Worm (Caenorhabditis elegans) whole organism, early embryonic: Measurements from ENCODE around the gene tmem-231.
"Not testable (repeated sequence)": the region's sequence is repeated elsewhere in the genome, so short reads cannot be mapped to it uniquely, and the experiment has no call there.

ENCODE experiments used
- B0310.2 ChIP-seq: sonication (generic microtip); optimal IDR thresholded peaks from 2 replicates; lab custom pipeline; 2016; ENCODE audit warnings: mild to moderate bottlenecking, missing genetic modification characterization, missing compliant biosample characterization
- F13C5.2 ChIP-seq: sonication (generic microtip); optimal IDR thresholded peaks from 2 replicates; lab custom pipeline; 2017; ENCODE audit warnings: mild to moderate bottlenecking, missing genetic modification characterization, inconsistent platforms, missing compliant biosample characterization
- aly-1 ChIP-seq: sonication (generic microtip); optimal IDR thresholded peaks from 2 replicates; lab custom pipeline; 2016; ENCODE audit warnings: missing genetic modification characterization, missing compliant biosample characterization
- ama-1 ChIP-seq: fragments of 150-350 bp; optimal IDR thresholded peaks from 2 replicates; lab custom pipeline; 2014
- ceh-13 ChIP-seq: fragments of 200-800 bp; sonication (Bioruptor generic); optimal IDR thresholded peaks from 2 replicates; lab custom pipeline; 2018; ENCODE audit warnings: mild to moderate bottlenecking, missing genetic modification characterization, missing compliant biosample characterization
- ceh-36 ChIP-seq: sonication (generic microtip); optimal IDR thresholded peaks from 2 replicates; lab custom pipeline; 2016; ENCODE audit warnings: missing genetic modification characterization, inconsistent platforms, missing compliant biosample characterization
- ets-7 ChIP-seq: sonication (generic microtip); optimal IDR thresholded peaks from 2 replicates; lab custom pipeline; 2016; ENCODE audit warnings: missing genotype, missing genetic modification characterization, missing compliant biosample characterization
- flt-1 ChIP-seq: fragments of 200-800 bp; sonication (Bioruptor generic); IDR thresholded peaks from 2 replicates; pipeline ENCODE4 v1.3.6; 2022; ENCODE audit warnings: missing genetic modification characterization, missing compliant biosample characterization
- hmbx-1 ChIP-seq: sonication (generic microtip); optimal IDR thresholded peaks from 2 replicates; lab custom pipeline; 2016; ENCODE audit warnings: mild to moderate bottlenecking, missing genetic modification characterization, missing compliant biosample characterization
- hmg-4 ChIP-seq: fragments of 200-800 bp; sonication (Bioruptor generic); optimal IDR thresholded peaks from 2 replicates; lab custom pipeline; 2018; ENCODE audit warnings: mild to moderate bottlenecking, missing genetic modification characterization, missing compliant biosample characterization
- hnd-1 ChIP-seq: sonication (generic microtip); optimal IDR thresholded peaks from 2 replicates; lab custom pipeline; 2016; ENCODE audit warnings: missing genetic modification characterization, missing compliant biosample characterization
- pes-1 ChIP-seq: fragments of 200-800 bp; sonication (Bioruptor generic); IDR thresholded peaks from 2 replicates; pipeline ENCODE4 v1.3.6; 2022; ENCODE audit warnings: missing genetic modification reagents, missing genetic modification characterization, missing compliant biosample characterization
- scrt-1 ChIP-seq: fragments of 200-800 bp; sonication (Bioruptor generic); IDR thresholded peaks from 2 replicates; pipeline ENCODE4 v1.3.6; 2022; ENCODE audit warnings: missing genetic modification characterization, missing compliant biosample characterization
- sea-1 ChIP-seq: fragments of 200-800 bp; sonication (Bioruptor generic); conservative IDR thresholded peaks from 2 replicates; pipeline ENCODE4 v1.3.6; 2022; ENCODE audit warnings: missing genetic modification characterization, missing compliant biosample characterization
- tbx-11 ChIP-seq: fragments of 200-800 bp; sonication (Bioruptor generic); IDR thresholded peaks from 2 replicates; pipeline ENCODE4 v1.3.6; 2022; ENCODE audit warnings: missing genetic modification characterization, missing compliant biosample characterization
- tbx-37 ChIP-seq: fragments of 200-800 bp; sonication (Bioruptor generic); conservative IDR thresholded peaks from 2 replicates; pipeline ENCODE4 v1.3.6; 2022; ENCODE audit warnings: missing genetic modification reagents, missing genetic modification characterization, missing compliant biosample characterization
- tra-4 ChIP-seq: sonication (generic microtip); optimal IDR thresholded peaks from 2 replicates; lab custom pipeline; 2017; ENCODE audit warnings: missing genetic modification characterization, missing compliant biosample characterization

Gene tmem-231

ce11 chrIV:8380266-8380850 lies 46.2 kb upstream of the tmem-231 start:
- no peak for TF ChIP-seq tbx-37 (GFP tag; lab: Robert Waterston, UW)
- TF ChIP-seq hmbx-1 (tag; lab: Kevin White, UChicago), result no peak
- no peak for TF ChIP-seq aly-1 (tag; lab: Kevin White, UChicago)
- no peak for TF ChIP-seq ets-7 (tag; lab: Kevin White, UChicago)
- no peak for TF ChIP-seq ceh-36 (tag; lab: Kevin White, UChicago)
- no peak for TF ChIP-seq hmg-4
- no peak for TF ChIP-seq B0310.2
- no peak for TF ChIP-seq ceh-13 (GFP tag; lab: Kevin White, UChicago)
- TF ChIP-seq F13C5.2 (tag; lab: Kevin White, UChicago), result no peak
- TF ChIP-seq tra-4 (tag; lab: Kevin White, UChicago), result no peak
- no peak for TF ChIP-seq hnd-1
- no peak for TF ChIP-seq ama-1 (lab: Kevin White, UChicago)

ce11 chrIV:8382695-8383094 lies 43.9 kb upstream of the tmem-231 start, which contains the start of gene D2096.9:
TSS of gene D2096.9 (minus strand) at chrIV:8382795.
- TF ChIP-seq pes-1 (GFP tag; lab: Robert Waterston, UW) (no peak), hnd-1 (no peak), tbx-37 (GFP tag; lab: Robert Waterston, UW) (no peak), ets-7 (tag; lab: Kevin White, UChicago) (no peak), ama-1 (lab: Kevin White, UChicago) (no peak)

- TF ChIP-seq ama-1 (lab: Kevin White, UChicago), result no peak
- TF ChIP-seq F13C5.2 (tag; lab: Kevin White, UChicago), result no peak
- TF ChIP-seq flt-1 (GFP tag; lab: Robert Waterston, UW), result no peak
- TF ChIP-seq ets-7 (tag; lab: Kevin White, UChicago), result no peak
- TF ChIP-seq tbx-37 (GFP tag; lab: Robert Waterston, UW), result no peak
- TF ChIP-seq ceh-13 (GFP tag; lab: Kevin White, UChicago), result no peak
- no peak for TF ChIP-seq tra-4 (tag; lab: Kevin White, UChicago)
- no peak for TF ChIP-seq aly-1 (tag; lab: Kevin White, UChicago)
- TF ChIP-seq ceh-36 (tag; lab: Kevin White, UChicago), result no peak
- TF ChIP-seq scrt-1, result no peak
- TF ChIP-seq tbx-11 (GFP tag; lab: Robert Waterston, UW), result no peak
- TF ChIP-seq sea-1 (GFP tag; lab: Robert Waterston, UW), result no peak
- no peak for TF ChIP-seq B0310.2
- TF ChIP-seq hnd-1, result no peak
- no peak for TF ChIP-seq hmg-4
- no peak for TF ChIP-seq pes-1 (GFP tag; lab: Robert Waterston, UW)
- no peak for TF ChIP-seq hmbx-1 (tag; lab: Kevin White, UChicago)
These were observed 41.8 kb upstream of the tmem-231 start for ce11 chrIV:8384737-8385136.

ce11 chrIV:8385662-8386061 lies 40.9 kb upstream of the tmem-231 start:
- TF ChIP-seq hnd-1, result no peak

ce11 chrIV:8389139-8389538 lies 37.4 kb upstream of the tmem-231 start, which contains the start of gene D2096.10:
TSS of gene D2096.10 (minus strand) at chrIV:8389239.
- TF ChIP-seq sea-1 (GFP tag; lab: Robert Waterston, UW); ama-1 (lab: Kevin White, UChicago); hmg-4: not testable (repeated sequence)

- TF ChIP-seq F13C5.2 (tag; lab: Kevin White, UChicago) (no peak), ets-7 (tag; lab: Kevin White, UChicago) (no peak), pes-1 (GFP tag; lab: Robert Waterston, UW) (no peak), ceh-13 (GFP tag; lab: Kevin White, UChicago) (no peak), tra-4 (tag; lab: Kevin White, UChicago) (no peak), sea-1 (GFP tag; lab: Robert Waterston, UW) (no peak), flt-1 (GFP tag; lab: Robert Waterston, UW) (no peak), B0310.2 (no peak), ceh-36 (tag; lab: Kevin White, UChicago) (no peak), hnd-1 (no peak), scrt-1 (no peak), tbx-11 (GFP tag; lab: Robert Waterston, UW) (no peak), aly-1 (tag; lab: Kevin White, UChicago) (no peak), hmg-4 (no peak), tbx-37 (GFP tag; lab: Robert Waterston, UW) (no peak), ama-1 (lab: Kevin White, UChicago) (no peak), hmbx-1 (tag; lab: Kevin White, UChicago) (no peak)
These were observed 32.5 kb upstream of the tmem-231 start, which contains the start of gene D2096.11 for ce11 chrIV:8394105-8394504. TSS of gene D2096.11 (minus strand) at chrIV:8394205.

- TF ChIP-seq hmg-4 (no peak), ceh-13 (GFP tag; lab: Kevin White, UChicago) (no peak), tra-4 (tag; lab: Kevin White, UChicago) (no peak), tbx-37 (GFP tag; lab: Robert Waterston, UW) (no peak), ets-7 (tag; lab: Kevin White, UChicago) (no peak), ama-1 (lab: Kevin White, UChicago) (no peak), B0310.2 (no peak), flt-1 (GFP tag; lab: Robert Waterston, UW) (no peak), hmbx-1 (tag; lab: Kevin White, UChicago) (no peak), aly-1 (tag; lab: Kevin White, UChicago) (no peak), scrt-1 (no peak), tbx-11 (GFP tag; lab: Robert Waterston, UW) (no peak), pes-1 (GFP tag; lab: Robert Waterston, UW) (no peak)
These were observed 30.2 kb upstream of the tmem-231 start, which contains the start of gene timm-17B.2 for ce11 chrIV:8396348-8396747. TSS of gene timm-17B.2 (plus strand) at chrIV:8396648.
